Worm (Caenorhabditis elegans): Measurements from ENCODE around the gene H40L08.3.

DNA sequence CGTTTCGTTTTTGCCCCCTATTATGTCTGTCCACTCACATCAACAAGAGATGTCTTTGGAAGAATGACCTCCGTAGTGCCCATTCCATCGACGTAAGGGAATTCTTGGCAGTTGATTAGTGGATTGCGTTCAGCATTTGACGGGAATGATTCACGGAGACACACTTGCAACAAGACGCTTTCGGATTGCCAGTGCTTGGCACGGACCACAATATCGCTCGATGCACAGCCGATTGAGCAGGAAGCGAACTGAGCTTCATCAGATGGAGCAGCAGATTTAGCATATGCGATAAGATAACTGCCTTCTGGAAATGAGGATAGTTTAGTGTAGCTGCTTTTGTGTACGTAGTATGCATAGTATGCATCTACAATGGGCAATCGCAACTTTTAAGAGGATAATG, 27.6 kb upstream of the H40L08.3 start:
- TF ChIP-seq W03F9.2 (tag; optimal IDR thresholded peaks at IDR 0.05) (no peak), him-1 (tag; optimal IDR thresholded peaks at IDR 0.05) (no peak), dao-5 (tag; optimal IDR thresholded peaks at IDR 0.05) (no peak)

Measured in whole organism, L4/young adult.